Worm (Caenorhabditis elegans) whole organism, young adult: ENCODE data around the gene col-75.

Experiments used
- D2030.7 ChIP-seq: fragments of 200-800 bp; sonication (Bioruptor generic); IDR thresholded peaks from 2 replicates; pipeline ENCODE4 v1.3.6; 2022; ENCODE audit warnings: missing genetic modification reagents, missing genetic modification characterization, missing compliant biosample characterization
- F57C9.4 ChIP-seq: sonication (generic microtip); optimal IDR thresholded peaks from 2 replicates; lab custom pipeline; 2017; ENCODE audit warnings: mild to moderate bottlenecking, missing genetic modification characterization, missing compliant biosample characterization
- egrh-3 ChIP-seq: fragments of 200-800 bp; sonication (Bioruptor generic); IDR thresholded peaks from 2 replicates; pipeline ENCODE4 v1.3.6; 2022; ENCODE audit warnings: missing genetic modification reagents, missing genetic modification characterization, missing compliant biosample characterization
- lag-1 ChIP-seq: fragments of 200-800 bp; sonication (Bioruptor generic); IDR thresholded peaks from 2 replicates; pipeline ENCODE4 v1.3.6; 2022; ENCODE audit warnings: missing genetic modification reagents, missing genetic modification characterization, missing compliant biosample characterization
- pbrm-1 ChIP-seq: fragments of 200-800 bp; sonication (Bioruptor generic); IDR thresholded peaks from 2 replicates; pipeline ENCODE4 v1.3.6; 2022; ENCODE audit warnings: missing genetic modification reagents, missing genetic modification characterization, missing compliant biosample characterization

- no peak for TF ChIP-seq lag-1 (GFP tag; lab: Robert Waterston, UW)
- TF ChIP-seq D2030.7 (GFP tag; lab: Robert Waterston, UW), result no peak
- TF ChIP-seq egrh-3 (GFP tag; lab: Robert Waterston, UW), result no peak
- TF ChIP-seq F57C9.4 (tag; lab: Kevin White, UChicago), result no peak
- no peak for TF ChIP-seq pbrm-1
Measured at ce11 chrII:6454671-6455070, 28.6 kb downstream of the col-75 start, which contains the start of gene aptf-1.
